Worm (Caenorhabditis elegans): Measurements from ENCODE around the gene nspc-15.

- TF ChIP-seq med-1 (GFP tag; optimal IDR thresholded peaks at IDR 0.05; ENCODE audit: insufficient read depth): no peak
- TF ChIP-seq flt-1 (GFP tag; IDR thresholded peaks at IDR 0.05): no peak
These were observed 7.7 kb upstream of the nspc-15 start, which contains the start of gene F42F12.4 for ce11 chrX:12352872-12353271.

Measured in whole organism, midembryonic.